Worm (Caenorhabditis elegans) whole organism, L4 larva: ENCODE data around the gene F13A2.10.
A peak's percentile ranks its signal among the peaks of the same experiment; 100 is the strongest.

Source experiments
- F37D6.2 ChIP-seq: sonication (generic microtip); optimal IDR thresholded peaks from 2 replicates; lab custom pipeline; 2016; ENCODE audit warnings: mild to moderate bottlenecking, missing genetic modification characterization, missing compliant biosample characterization
- F44E2.7 ChIP-seq: fragments of 200-800 bp; sonication (Bioruptor generic); IDR thresholded peaks from 2 replicates; pipeline ENCODE4 v2.1.2; 2022; ENCODE audit warnings: missing genetic modification characterization, missing compliant biosample characterization
- F49E8.2 ChIP-seq: sonication (generic microtip); optimal IDR thresholded peaks from 2 replicates; lab custom pipeline; 2016; ENCODE audit warnings: missing compliant biosample characterization, mild to moderate bottlenecking, missing genetic modification characterization, borderline replicate concordance
- T20F7.1 ChIP-seq: fragments of 200-800 bp; sonication (Bioruptor generic); optimal IDR thresholded peaks from 2 replicates; lab custom pipeline; 2018; ENCODE audit warnings: mild to moderate bottlenecking, missing genetic modification characterization, missing compliant biosample characterization
- Y48G9A.11 ChIP-seq: fragments of 200-800 bp; sonication (Bioruptor generic); IDR thresholded peaks from 2 replicates; pipeline ENCODE4 v1.3.6; 2022; ENCODE audit warnings: missing genetic modification reagents, missing genetic modification characterization, missing compliant biosample characterization
- ZK546.5 ChIP-seq, 2 experiments: sonication (generic microtip); optimal IDR thresholded peaks; 2 replicates each; lab custom pipeline; 2017; ENCODE audit warnings: missing biosample characterization in 2 of 2, missing genetic modification characterization in 2 of 2
- aha-1 ChIP-seq: fragments of 150-350 bp; peaks from one replicate; lab custom pipeline; 2014; ENCODE audit warnings: missing biosample characterization, missing genetic modification characterization
- ama-1 ChIP-seq: fragments of 150-350 bp; optimal IDR thresholded peaks from 2 replicates; lab custom pipeline; 2014; ENCODE audit warnings: inconsistent platforms, mixed read lengths
- ceh-20 ChIP-seq: fragments of 200-800 bp; sonication (Bioruptor generic); IDR thresholded peaks from 2 replicates; pipeline ENCODE4 v1.3.6; 2022; ENCODE audit warnings: missing genetic modification reagents, missing genetic modification characterization, missing compliant biosample characterization
- ceh-82 ChIP-seq: sonication (generic microtip); optimal IDR thresholded peaks from 2 replicates; lab custom pipeline; 2017; ENCODE audit warnings: missing biosample characterization, missing genetic modification characterization
- ces-1 ChIP-seq: fragments of 150-350 bp; sonication (generic microtip); optimal IDR thresholded peaks from 4 replicates; lab custom pipeline; 2014; ENCODE audit warnings: missing biosample characterization, missing genetic modification reagents, missing genetic modification characterization
- cey-2 ChIP-seq: sonication (generic microtip); optimal IDR thresholded peaks from 3 replicates; lab custom pipeline; 2017; ENCODE audit warnings: missing genetic modification characterization, mild to moderate bottlenecking, missing compliant biosample characterization, antibody characterized with exemption, borderline replicate concordance; ENCODE audit not compliant: insufficient read depth
- ctbp-1 ChIP-seq: fragments of 200-800 bp; sonication (Bioruptor generic); IDR thresholded peaks from 2 replicates; pipeline ENCODE4 v1.3.6; 2022; ENCODE audit warnings: missing genetic modification reagents, missing genetic modification characterization, missing compliant biosample characterization
- daf-12 ChIP-seq: fragments of 150-350 bp; optimal IDR thresholded peaks from 2 replicates; lab custom pipeline; 2014; ENCODE audit warnings: missing biosample characterization, missing genetic modification reagents, missing genetic modification characterization
- daf-19 ChIP-seq: fragments of 200-800 bp; sonication (Bioruptor generic); conservative IDR thresholded peaks from 2 replicates; pipeline ENCODE4 v1.3.6; 2022; ENCODE audit warnings: missing genetic modification characterization, missing compliant biosample characterization
- dmd-6 ChIP-seq: fragments of 200-800 bp; sonication (Bioruptor generic); IDR thresholded peaks from 2 replicates; pipeline ENCODE4 v1.3.6; 2022; ENCODE audit warnings: missing genetic modification reagents, missing genetic modification characterization, missing compliant biosample characterization
- dmd-8 ChIP-seq: fragments of 200-800 bp; sonication (Bioruptor generic); IDR thresholded peaks from 2 replicates; pipeline ENCODE4 v1.3.6; 2022; ENCODE audit warnings: missing genetic modification characterization, missing compliant biosample characterization
- dpl-1 ChIP-seq: fragments of 150-350 bp; optimal IDR thresholded peaks from 2 replicates; lab custom pipeline; 2014; ENCODE audit warnings: missing biosample characterization, missing genetic modification reagents, missing genetic modification characterization
- fos-1 ChIP-seq: fragments of 150-350 bp; optimal IDR thresholded peaks from 2 replicates; lab custom pipeline; 2014; ENCODE audit warnings: missing biosample characterization, missing genetic modification characterization
- gei-8 ChIP-seq: fragments of 200-800 bp; sonication (Bioruptor generic); optimal IDR thresholded peaks from 2 replicates; lab custom pipeline; 2018; ENCODE audit warnings: mild to moderate bottlenecking, missing genetic modification characterization, missing compliant biosample characterization
- hif-1 ChIP-seq, 2 experiments: sonication (generic microtip); optimal IDR thresholded peaks; 2 replicates each; lab custom pipeline; 2016 to 2017; ENCODE audit warnings: missing compliant biosample characterization in 2 of 2, missing genetic modification characterization in 2 of 2, missing genetic modification reagents in 2 of 2, missing genotype in 2 of 2, mild to moderate bottlenecking in 1 of 2
- hlh-11 ChIP-seq: fragments of 200-800 bp; sonication (Bioruptor generic); optimal IDR thresholded peaks from 2 replicates; lab custom pipeline; 2018; ENCODE audit warnings: mild to moderate bottlenecking, missing genetic modification characterization, missing compliant biosample characterization
- hlh-30 ChIP-seq: sonication (generic microtip); optimal IDR thresholded peaks from 2 replicates; lab custom pipeline; 2017; ENCODE audit warnings: antibody characterized with exemption, mild to moderate bottlenecking, missing genetic modification characterization, missing compliant biosample characterization; ENCODE audit not compliant: insufficient read depth
- hmg-1.1 ChIP-seq: fragments of 200-800 bp; sonication (Bioruptor generic); IDR thresholded peaks from 2 replicates; pipeline ENCODE4 v1.3.6; 2022; ENCODE audit warnings: missing genetic modification reagents, missing genetic modification characterization, missing compliant biosample characterization
- lin-13 ChIP-seq: fragments of 150-350 bp; optimal IDR thresholded peaks from 2 replicates; lab custom pipeline; 2014; ENCODE audit warnings: missing biosample characterization, missing genetic modification reagents, missing genetic modification characterization
- lin-29 ChIP-seq: fragments of 200-800 bp; sonication (Bioruptor generic); IDR thresholded peaks from 2 replicates; pipeline ENCODE4 v1.3.6; 2022; ENCODE audit warnings: missing genetic modification reagents, missing genetic modification characterization, missing compliant biosample characterization
- lin-38 ChIP-seq: fragments of 200-800 bp; sonication (Bioruptor generic); IDR thresholded peaks from 2 replicates; pipeline ENCODE4 v1.3.6; 2022; ENCODE audit warnings: missing genetic modification reagents, missing genetic modification characterization, missing compliant biosample characterization
- lsy-2 ChIP-seq, 2 experiments: fragments of 150-350 bp in 1 of 2; sonication (generic microtip) in 1 of 2; optimal IDR thresholded peaks; 2 replicates each; lab custom pipeline; 2014 to 2017; ENCODE audit warnings: missing biosample characterization in 2 of 2, missing genetic modification characterization in 2 of 2
- madf-9 ChIP-seq: fragments of 200-800 bp; sonication (Bioruptor generic); conservative IDR thresholded peaks from 2 replicates; pipeline ENCODE4 v1.3.6; 2022; ENCODE audit warnings: missing genetic modification reagents, missing genetic modification characterization, missing compliant biosample characterization
- mdl-1 ChIP-seq, 2 experiments: fragments of 150-350 bp in 1 of 2; sonication (generic microtip) in 1 of 2; optimal IDR thresholded peaks; 2 replicates each; lab custom pipeline; 2014 to 2017; ENCODE audit warnings: missing biosample characterization in 2 of 2, missing genetic modification characterization in 2 of 2
- mdt-29 ChIP-seq: fragments of 200-800 bp; sonication (Bioruptor generic); IDR thresholded peaks from 2 replicates; pipeline ENCODE4 v1.3.6; 2022; ENCODE audit warnings: missing genetic modification reagents, missing genetic modification characterization, missing compliant biosample characterization
- mep-1 ChIP-seq: fragments of 150-350 bp; sonication (generic microtip); optimal IDR thresholded peaks from 3 replicates; lab custom pipeline; 2014; ENCODE audit warnings: missing biosample characterization, missing genetic modification characterization
- mes-2 ChIP-seq: sonication (generic microtip); optimal IDR thresholded peaks from 2 replicates; lab custom pipeline; 2016; ENCODE audit warnings: missing genotype, mild to moderate bottlenecking, missing genetic modification characterization, missing compliant biosample characterization; ENCODE audit not compliant: poor library complexity, severe bottlenecking
- nhr-11 ChIP-seq: fragments of 150-350 bp; optimal IDR thresholded peaks from 2 replicates; lab custom pipeline; 2014; ENCODE audit warnings: missing biosample characterization, missing genetic modification characterization
- nhr-237 ChIP-seq: sonication (generic microtip); optimal IDR thresholded peaks from 2 replicates; lab custom pipeline; 2017; ENCODE audit warnings: missing biosample characterization, missing genetic modification characterization
- nhr-28 ChIP-seq: fragments of 150-350 bp; optimal IDR thresholded peaks from 2 replicates; lab custom pipeline; 2014; ENCODE audit warnings: missing biosample characterization, missing genetic modification characterization
- nhr-6 ChIP-seq: fragments of 150-350 bp; optimal IDR thresholded peaks from 2 replicates; lab custom pipeline; 2014; ENCODE audit warnings: missing biosample characterization, missing genetic modification characterization
- pha-4 ChIP-seq, 2 experiments: fragments of 150-350 bp in 1 of 2; fragments of 200-800 bp in 1 of 2; sonication (Bioruptor generic) in 1 of 2; IDR thresholded peaks in 1 of 2; optimal IDR thresholded peaks in 1 of 2; 2 replicates each; pipeline versions ENCODE4 v1.3.6 to Lab custom; 2014 to 2022; ENCODE audit warnings: missing genetic modification characterization in 2 of 2, missing genetic modification reagents in 2 of 2, missing biosample characterization in 1 of 2, missing compliant biosample characterization in 1 of 2
- php-3 ChIP-seq: fragments of 200-800 bp; sonication (Bioruptor generic); IDR thresholded peaks from 2 replicates; pipeline ENCODE4 v1.3.6; 2022; ENCODE audit warnings: missing genetic modification reagents, missing genetic modification characterization, missing compliant biosample characterization
- snpc-1.2 ChIP-seq: fragments of 200-800 bp; sonication (Bioruptor generic); IDR thresholded peaks from 2 replicates; pipeline ENCODE4 v1.3.6; 2022; ENCODE audit warnings: missing genetic modification reagents, missing genetic modification characterization, missing compliant biosample characterization
- unc-130 ChIP-seq: sonication (generic microtip); optimal IDR thresholded peaks from 2 replicates; lab custom pipeline; 2016; ENCODE audit warnings: missing genetic modification reagents, missing genetic modification characterization, missing compliant biosample characterization
- unc-62 ChIP-seq, 3 experiments: fragments of 150-350 bp in 1 of 3; sonication (generic microtip); optimal IDR thresholded peaks in 2 of 3; peaks in 1 of 3; 1 replicate in 1 of 3; 2 replicates in 2 of 3; lab custom pipeline; 2014 to 2017; ENCODE audit warnings: missing biosample characterization in 3 of 3, missing genetic modification characterization in 3 of 3, missing genetic modification reagents in 3 of 3, missing genotype in 1 of 3
- vab-7 ChIP-seq: fragments of 200-800 bp; sonication (Bioruptor generic); IDR thresholded peaks from 2 replicates; pipeline ENCODE4 v1.3.6; 2022; ENCODE audit warnings: missing genetic modification reagents, missing genetic modification characterization, missing compliant biosample characterization
- zip-11 ChIP-seq: fragments of 200-800 bp; sonication (Bioruptor generic); IDR thresholded peaks from 2 replicates; pipeline ENCODE4 v1.3.6; 2022; ENCODE audit warnings: missing genetic modification characterization, missing compliant biosample characterization
- zip-2 ChIP-seq: fragments of 150-350 bp; optimal IDR thresholded peaks from 2 replicates; lab custom pipeline; 2014; ENCODE audit warnings: missing biosample characterization, missing genetic modification characterization

Gene F13A2.10

ce11 chrV:4357369-4357768, 28.7 kb downstream of the F13A2.10 start:
- TF ChIP-seq lsy-2 (tag; optimal IDR thresholded peaks at IDR 0.05; lab: Kevin White, UChicago) (peak in 1 of 2 experiments; percentile 39), nhr-11 (no peak), ces-1 (GFP tag; lab: Kevin White, UChicago) (peak; percentile 56)

ce11 chrV:4356047-4356612, 29.9 kb downstream of the F13A2.10 start:
- TF ChIP-seq lin-38 (GFP tag; lab: Robert Waterston, UW) = no peak
- TF ChIP-seq F49E8.2 (tag; lab: Kevin White, UChicago) = no peak
- no peak for TF ChIP-seq zip-2
- TF ChIP-seq gei-8 (GFP tag; lab: Kevin White, UChicago) = no peak
- no peak for TF ChIP-seq ces-1 (GFP tag; lab: Kevin White, UChicago)
- no peak for TF ChIP-seq T20F7.1 (GFP tag; lab: Kevin White, UChicago)
- no peak for TF ChIP-seq ctbp-1
- TF ChIP-seq ceh-82 = no peak
- TF ChIP-seq hlh-30 (tag; lab: Kevin White, UChicago) = no peak
- TF ChIP-seq F44E2.7 (GFP tag; lab: Robert Waterston, UW) = no peak
- TF ChIP-seq mdl-1 (tag; optimal IDR thresholded peaks at IDR 0.05; lab: Kevin White, UChicago) = no peak
- no peak for TF ChIP-seq Y48G9A.11 (GFP tag; lab: Robert Waterston, UW)
- TF ChIP-seq vab-7 (GFP tag; lab: Robert Waterston, UW) = no peak
- no peak for TF ChIP-seq daf-19 (GFP tag; lab: Robert Waterston, UW)
- TF ChIP-seq nhr-237 (tag; lab: Kevin White, UChicago) = no peak
- no peak for TF ChIP-seq dmd-8
- no peak for TF ChIP-seq ZK546.5 (tag; optimal IDR thresholded peaks at IDR 0.05; lab: Kevin White, UChicago)
- TF ChIP-seq aha-1 (tag; lab: Kevin White, UChicago) = no peak
- TF ChIP-seq zip-11 (GFP tag; lab: Robert Waterston, UW) = no peak

ce11 chrV:4346799-4347198, 39.3 kb downstream of the F13A2.10 start, which contains the start of gene mcm-7:
Gene mcm-7, plus strand, starts transcription at chrV:4347166.
- no peak for TF ChIP-seq daf-12 (tag; lab: Kevin White, UChicago)
- TF ChIP-seq F37D6.2 (tag; lab: Kevin White, UChicago) = no peak
- no peak for TF ChIP-seq madf-9
- TF ChIP-seq dpl-1 (GFP tag; lab: Kevin White, UChicago) = peak; percentile 93
- TF ChIP-seq ces-1 (GFP tag; lab: Kevin White, UChicago) = no peak
- TF ChIP-seq hif-1 (tag; optimal IDR thresholded peaks at IDR 0.05; lab: Kevin White, UChicago) = peak in 1 of 2 experiments; percentile 30
- peak in 1 of 2 experiments; percentile 78 for TF ChIP-seq lsy-2 (tag; optimal IDR thresholded peaks at IDR 0.05; lab: Kevin White, UChicago)
- no peak for TF ChIP-seq fos-1 (tag; lab: Kevin White, UChicago)
- TF ChIP-seq cey-2 (tag; lab: Kevin White, UChicago) = no peak
- peak; percentile 71 for TF ChIP-seq mep-1 (tag; lab: Kevin White, UChicago)
- TF ChIP-seq pha-4 (GFP tag; IDR thresholded peaks at IDR 0.05; lab: Robert Waterston, UW) = no peak
- TF ChIP-seq pha-4 (tag; optimal IDR thresholded peaks at IDR 0.05; lab: Kevin White, UChicago) = no peak
- no peak for TF ChIP-seq unc-62 (GFP tag; optimal IDR thresholded peaks at IDR 0.05 in 1 of 2; lab: Kevin White, UChicago)
- no peak for TF ChIP-seq unc-62 (tag; optimal IDR thresholded peaks at IDR 0.05; lab: Kevin White, UChicago)
- peak; percentile 23 for TF ChIP-seq nhr-28 (tag; lab: Kevin White, UChicago)
- TF ChIP-seq lin-38 (GFP tag; lab: Robert Waterston, UW) = peak; percentile 68
- peak; percentile 70 for TF ChIP-seq nhr-6 (tag; lab: Kevin White, UChicago)
- no peak for TF ChIP-seq ceh-20 (GFP tag; lab: Robert Waterston, UW)
- no peak for TF ChIP-seq snpc-1.2 (GFP tag; lab: Robert Waterston, UW)
- peak; percentile 25 for TF ChIP-seq dmd-6
- TF ChIP-seq hlh-11 (tag; lab: Kevin White, UChicago) = peak; percentile 42
- no peak for TF ChIP-seq mdt-29 (GFP tag; lab: Robert Waterston, UW)
- peak; percentile 14 for TF ChIP-seq nhr-11
- no peak for TF ChIP-seq nhr-237 (tag; lab: Kevin White, UChicago)
- peak; percentile 68 for TF ChIP-seq aha-1 (tag; lab: Kevin White, UChicago)
- peak; percentile 39; the same call in 1 of the 2 replicates for TF ChIP-seq hmg-1.1
- peak; percentile 79 for TF ChIP-seq mes-2
- TF ChIP-seq php-3 (GFP tag; lab: Robert Waterston, UW) = no peak
- peak; percentile 33 for TF ChIP-seq lin-13 (GFP tag; lab: Kevin White, UChicago)
- TF ChIP-seq ama-1 = peak; percentile 31
- TF ChIP-seq zip-2 = peak; percentile 8
- no peak for TF ChIP-seq lin-29 (GFP tag; lab: Robert Waterston, UW)
- peak; percentile 22 for TF ChIP-seq unc-130 (GFP tag; lab: Kevin White, UChicago)
